Worm (Caenorhabditis elegans): Measurements from ENCODE around the gene W04E12.2.

Gene W04E12.2

DNA sequence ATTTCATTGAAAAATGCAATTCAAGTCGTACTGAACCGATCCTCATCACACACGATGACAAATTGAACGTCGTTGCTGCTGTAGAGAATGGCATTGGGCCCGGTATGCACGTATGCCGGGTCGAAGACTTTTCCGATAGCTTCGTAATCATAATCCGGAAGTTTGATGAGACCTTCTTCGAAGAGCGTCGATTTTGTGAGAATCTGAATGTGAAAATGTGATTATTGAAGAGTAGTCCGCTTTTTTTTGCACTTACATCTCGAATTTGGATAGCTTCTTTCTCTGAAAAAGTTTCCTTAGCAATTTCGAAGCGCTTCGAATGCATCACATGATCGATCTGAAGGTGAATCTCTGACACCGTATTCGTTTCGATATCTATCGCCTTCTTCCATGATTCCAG, 36.3 kb upstream of the W04E12.2 start, which contains the start of gene fbxa-118:
fbxa-118 (minus strand) TSS at position 101 of the 400 bp plus-strand sequence.
- no peak for TF ChIP-seq C08G9.2 (tag; optimal IDR thresholded peaks at IDR 0.05)
- no peak for TF ChIP-seq lim-6 (tag; optimal IDR thresholded peaks at IDR 0.05)
- no peak for TF ChIP-seq unc-86 (tag; optimal IDR thresholded peaks at IDR 0.05)
- TF ChIP-seq npax-4 (tag; optimal IDR thresholded peaks at IDR 0.05) = no peak
- no peak for TF ChIP-seq elt-4 (tag; optimal IDR thresholded peaks at IDR 0.05)
- TF ChIP-seq rnt-1 (tag; optimal IDR thresholded peaks at IDR 0.05) = no peak
- no peak for TF ChIP-seq fax-1 (tag; optimal IDR thresholded peaks at IDR 0.05)
- TF ChIP-seq C38D4.7 (GFP tag; optimal IDR thresholded peaks at IDR 0.05) = no peak
- no peak for TF ChIP-seq che-1 (tag; optimal IDR thresholded peaks at IDR 0.05)
- TF ChIP-seq unc-3 (GFP tag; conservative IDR thresholded peaks at IDR 0.05) = no peak
- TF ChIP-seq unc-3 (tag; optimal IDR thresholded peaks at IDR 0.05) = no peak
- no peak for TF ChIP-seq mec-3 (tag; optimal IDR thresholded peaks at IDR 0.05; ENCODE audit: borderline replicate concordance)
- TF ChIP-seq odd-2 (tag; optimal IDR thresholded peaks at IDR 0.05) = no peak
- TF ChIP-seq syd-9 (tag; optimal IDR thresholded peaks at IDR 0.05) = no peak
- no peak for TF ChIP-seq T23F11.4 (GFP tag; optimal IDR thresholded peaks at IDR 0.05)
- no peak for TF ChIP-seq ceh-48 (tag; optimal IDR thresholded peaks at IDR 0.05)
- TF ChIP-seq ceh-34 (tag; optimal IDR thresholded peaks at IDR 0.05) = no peak
- TF ChIP-seq pha-4 (tag; optimal IDR thresholded peaks at IDR 0.05) = no peak
- TF ChIP-seq F13H6.1 (tag; optimal IDR thresholded peaks at IDR 0.05) = no peak
- no peak for TF ChIP-seq ceh-22 (tag; optimal IDR thresholded peaks at IDR 0.05)

DNA sequence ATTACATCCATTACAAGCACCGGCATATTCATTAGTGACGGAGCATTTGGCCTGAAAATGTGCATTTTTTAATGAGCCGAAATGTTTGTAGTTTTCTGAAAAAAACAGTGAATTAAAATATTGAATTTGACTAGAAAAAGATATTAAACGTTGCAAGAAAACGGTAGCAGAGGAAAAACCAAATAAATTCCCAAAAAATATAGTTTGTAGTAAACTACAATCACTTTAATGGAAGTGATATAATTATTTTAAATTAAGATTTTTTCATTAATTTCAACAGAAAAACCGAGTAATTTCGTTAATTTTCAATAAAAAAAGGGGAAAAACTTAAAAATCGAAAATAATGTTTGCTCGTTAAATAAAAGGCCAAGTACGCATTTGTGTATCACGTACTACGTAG, 30.7 kb upstream of the W04E12.2 start, which contains the start of gene M162.15:
M162.15 (minus strand) TSS at position 101 of the 400 bp plus-strand sequence.
- TF ChIP-seq sox-4 (tag; optimal IDR thresholded peaks at IDR 0.05) (no peak), ceh-18 (tag; optimal IDR thresholded peaks at IDR 0.05) (no peak), ttx-3 (tag; optimal IDR thresholded peaks at IDR 0.05) (no peak), hlh-6 (tag; optimal IDR thresholded peaks at IDR 0.05) (no peak), T23F11.4 (GFP tag; optimal IDR thresholded peaks at IDR 0.05) (no peak), pros-1 (tag; optimal IDR thresholded peaks at IDR 0.05) (no peak), C08G9.2 (tag; optimal IDR thresholded peaks at IDR 0.05) (no peak), fkh-10 (GFP tag; optimal IDR thresholded peaks at IDR 0.05) (no peak), K02D7.2 (tag; optimal IDR thresholded peaks at IDR 0.05) (no peak), nhr-232 (tag; optimal IDR thresholded peaks at IDR 0.05) (no peak), fax-1 (tag; optimal IDR thresholded peaks at IDR 0.05) (no peak), che-1 (tag; optimal IDR thresholded peaks at IDR 0.05) (no peak)

DNA sequence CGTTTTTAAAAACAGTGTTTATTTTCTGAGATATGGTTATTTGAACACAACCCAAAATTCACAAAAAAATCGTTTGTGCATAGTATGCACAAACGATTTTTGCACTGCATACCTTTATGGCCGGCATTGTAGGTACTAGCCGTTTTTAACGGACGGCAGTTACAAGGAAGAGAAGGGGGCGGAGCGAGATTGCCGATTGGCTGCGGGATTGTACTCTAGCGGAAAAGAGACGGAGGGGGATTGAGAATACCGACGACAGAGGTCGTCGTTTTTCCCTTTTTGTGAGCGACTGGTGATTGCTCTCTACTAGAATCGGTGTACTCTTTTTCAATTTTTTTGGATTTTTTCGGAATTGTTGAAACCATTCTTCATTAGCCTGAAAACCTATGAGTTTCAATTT, 26.8 kb upstream of the W04E12.2 start:
- peak; percentile 77 for TF ChIP-seq nfya-1 (tag; optimal IDR thresholded peaks at IDR 0.05)
- TF ChIP-seq K09A11.1 (tag; optimal IDR thresholded peaks at IDR 0.05; ENCODE audit: insufficient read depth) = no peak

DNA sequence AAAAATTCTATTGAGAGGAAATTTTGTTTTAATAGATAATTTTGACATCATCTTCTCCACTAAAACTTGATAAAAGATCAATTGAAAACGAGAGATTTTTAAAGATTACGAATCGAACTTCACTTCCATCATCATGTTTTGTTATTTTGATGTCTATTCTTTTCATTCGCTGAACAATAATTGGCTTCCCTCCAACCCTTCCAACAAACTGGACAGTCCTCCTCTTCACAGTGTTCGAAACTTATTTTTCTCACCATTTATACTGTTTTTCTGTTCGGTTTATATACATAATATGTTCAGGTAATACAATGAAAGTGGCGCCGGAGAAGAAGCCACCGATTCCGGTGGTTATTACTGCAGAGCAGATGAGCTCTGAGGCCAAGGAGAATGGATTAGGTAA, 19.8 kb upstream of the W04E12.2 start, which contains the start of gene M162.5:
M162.5 (plus strand) TSS at position 301 of the 400 bp plus-strand sequence.
- TF ChIP-seq pqm-1 (tag; optimal IDR thresholded peaks at IDR 0.05) (no peak), ceh-34 (tag; optimal IDR thresholded peaks at IDR 0.05) (no peak), hlh-8 (tag; optimal IDR thresholded peaks at IDR 0.05) (no peak), pax-1 (tag; optimal IDR thresholded peaks at IDR 0.05) (no peak), ceh-19 (GFP tag; optimal IDR thresholded peaks at IDR 0.05) (no peak), ceh-14 (tag; optimal IDR thresholded peaks at IDR 0.05) (no peak), ztf-16 (tag; optimal IDR thresholded peaks at IDR 0.05) (no peak), npax-4 (tag; optimal IDR thresholded peaks at IDR 0.05) (no peak), ceh-30 (tag; optimal IDR thresholded peaks at IDR 0.05) (no peak), K02D7.2 (tag; optimal IDR thresholded peaks at IDR 0.05) (no peak), lin-11 (tag; optimal IDR thresholded peaks at IDR 0.05) (no peak)
